Worm (Caenorhabditis elegans): ENCODE data around the gene cup-14.

The cup-14 gene

DNA sequence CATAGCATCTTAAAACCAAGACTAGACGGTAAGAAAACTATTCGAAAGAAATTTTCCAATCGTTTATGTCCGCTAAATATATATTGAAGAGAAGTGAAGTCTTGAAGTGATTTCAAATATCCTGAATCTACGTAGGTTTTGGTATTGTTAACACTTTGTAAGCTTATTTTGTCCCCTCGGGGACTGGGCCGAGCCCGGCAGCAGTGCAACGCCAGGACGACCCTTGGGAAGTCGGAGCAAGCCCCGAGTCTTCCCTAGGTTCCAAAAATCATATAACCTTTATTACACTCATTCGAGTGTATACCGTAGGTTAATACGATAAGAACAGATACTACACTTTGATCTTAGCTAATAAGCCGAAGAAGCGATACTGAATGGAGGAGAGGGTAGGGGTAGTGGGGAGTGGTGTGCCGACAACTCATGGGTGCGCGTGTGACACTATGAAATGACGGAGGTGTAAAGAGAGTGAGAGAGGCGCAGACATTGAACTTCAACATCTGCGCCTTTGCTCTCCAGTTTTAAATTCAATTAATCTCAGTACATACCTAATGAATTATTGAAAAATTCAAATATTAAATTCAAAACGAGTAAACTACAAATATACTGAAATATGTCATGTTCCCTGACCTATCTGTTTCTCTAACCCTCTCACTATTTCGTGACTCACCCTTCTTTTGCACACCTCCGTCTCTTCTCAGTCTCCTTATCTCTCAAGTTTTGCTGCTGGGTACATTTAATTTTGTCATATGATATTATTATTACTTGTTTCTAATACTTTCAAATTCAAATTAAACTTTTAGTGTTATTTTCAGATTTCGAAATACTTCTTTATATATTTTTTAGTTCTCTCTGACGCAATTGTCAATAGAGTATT, 42.7 kb downstream of the cup-14 start:
- peak; percentile 10 for TF ChIP-seq tbx-2 (tag; optimal IDR thresholded peaks at IDR 0.05)
- TF ChIP-seq lin-14 (GFP tag; optimal IDR thresholded peaks at IDR 0.05): peak; percentile 74
- TF ChIP-seq skn-1 (tag; optimal IDR thresholded peaks at IDR 0.05): peak; percentile 53
- peak; percentile 27 for TF ChIP-seq unc-86 (tag; optimal IDR thresholded peaks at IDR 0.05)
- TF ChIP-seq nhr-71 (tag; optimal IDR thresholded peaks at IDR 0.05): peak; percentile 66
- peak; percentile 8 to 46 for TF ChIP-seq efl-1 (optimal IDR thresholded peaks at IDR 0.05)
- peak; percentile 46 to 75 for TF ChIP-seq efl-1 (GFP tag; optimal IDR thresholded peaks at IDR 0.05 in 1 of 2)
- TF ChIP-seq xbp-1 (tag; optimal IDR thresholded peaks at IDR 0.05): peak; percentile 35
- peak; percentile 18 for TF ChIP-seq dsc-1 (tag; optimal IDR thresholded peaks at IDR 0.05)
- peak in 2 of 6 experiments; percentile 43 to 70 for TF ChIP-seq elt-3 (tag; optimal IDR thresholded peaks at IDR 0.05)
- 0 out of 2 replicates have a peak, but pooled peaks have one; percentile 6 for TF ChIP-seq isw-1 (GFP tag; IDR thresholded peaks at IDR 0.05)
- peak; percentile 96 for TF ChIP-seq snpc-4 (tag; optimal IDR thresholded peaks at IDR 0.05)
- 0 out of 2 replicates have a peak, but pooled peaks have one; percentile 30 for TF ChIP-seq ceh-88 (GFP tag; IDR thresholded peaks at IDR 0.05)
- peak in 1 of 3 experiments; percentile 26 for TF ChIP-seq dpl-1 (GFP tag; optimal IDR thresholded peaks at IDR 0.05)
- peak; percentile 17 for TF ChIP-seq fos-1 (tag; optimal IDR thresholded peaks at IDR 0.05)
- TF ChIP-seq nhr-20 (tag; optimal IDR thresholded peaks at IDR 0.05): peak; percentile 55
- peak; percentile 70 for TF ChIP-seq nhr-47 (tag; optimal IDR thresholded peaks at IDR 0.05)
- TF ChIP-seq snu-23 (GFP tag; optimal IDR thresholded peaks at IDR 0.05): peak; percentile 63
- peak; percentile 63 for TF ChIP-seq fkh-8 (tag; optimal IDR thresholded peaks at IDR 0.05)
- TF ChIP-seq sup-37 (GFP tag; optimal IDR thresholded peaks at IDR 0.05): peak; percentile 3
- TF ChIP-seq ama-1 (optimal IDR thresholded peaks at IDR 0.05): peak; percentile 37
- peak in 1 of 3 experiments; percentile 9 for TF ChIP-seq ceh-82 (tag; optimal IDR thresholded peaks at IDR 0.05)
- peak; percentile 49 for TF ChIP-seq rnt-1 (tag; optimal IDR thresholded peaks at IDR 0.05)
- TF ChIP-seq nhr-77 (tag; optimal IDR thresholded peaks at IDR 0.05): peak; percentile 77
- TF ChIP-seq jun-1 (tag; optimal IDR thresholded peaks at IDR 0.05): peak; percentile 17
- peak; percentile 83 for TF ChIP-seq nhr-19 (GFP tag; conservative IDR thresholded peaks at IDR 0.05)
- peak; percentile 45 for TF ChIP-seq swsn-7 (tag; optimal IDR thresholded peaks at IDR 0.05)
- TF ChIP-seq efl-3 (GFP tag; optimal IDR thresholded peaks at IDR 0.05): peak; percentile 9
- peak in 1 of 2 experiments; percentile 42 for TF ChIP-seq lin-35 (GFP tag; optimal IDR thresholded peaks at IDR 0.05)
- TF ChIP-seq nhr-85 (tag): peak; percentile 92
- peak in 1 of 2 experiments; percentile 40 for TF ChIP-seq lsy-2 (tag; optimal IDR thresholded peaks at IDR 0.05)
- TF ChIP-seq lin-39 (tag; optimal IDR thresholded peaks at IDR 0.05): peak; percentile 27
- TF ChIP-seq elt-2 (tag; optimal IDR thresholded peaks at IDR 0.05): peak; percentile 32
- peak; percentile 54 for TF ChIP-seq lir-3 (tag; optimal IDR thresholded peaks at IDR 0.05; ENCODE audit: poor library complexity)
- TF ChIP-seq mep-1 (tag; optimal IDR thresholded peaks at IDR 0.05): peak; percentile 45
- peak in 1 of 2 experiments; percentile 3 for TF ChIP-seq ztf-11 (tag; optimal IDR thresholded peaks at IDR 0.05)
- peak; percentile 83 for TF ChIP-seq nhr-90 (tag; optimal IDR thresholded peaks at IDR 0.05; ENCODE audit: poor library complexity)

DNA sequence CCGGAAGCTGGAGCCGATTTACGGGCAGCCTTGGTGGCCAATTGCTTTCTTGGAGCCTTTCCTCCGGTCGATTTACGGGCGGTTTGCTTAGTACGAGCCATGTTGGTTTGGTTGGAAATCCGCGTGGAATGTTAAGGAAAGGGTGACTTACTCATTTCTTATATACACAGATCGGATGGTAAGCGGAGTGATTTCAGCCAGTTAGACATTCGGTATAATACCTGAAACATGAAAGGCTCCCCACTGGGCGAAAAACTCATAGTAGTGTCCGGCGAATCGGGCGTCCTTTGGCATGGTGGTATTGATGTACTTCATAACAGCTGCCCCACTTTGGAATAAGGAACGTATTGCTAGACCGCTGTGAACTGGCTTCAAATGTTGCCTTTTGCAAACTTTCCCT, 43.4 kb downstream of the cup-14 start, which contains the start of gene his-42:
Gene his-42 (minus strand): TSS at position 101 of the 400 bp plus-strand sequence.
- TF ChIP-seq pag-3 (tag; optimal IDR thresholded peaks at IDR 0.05; ENCODE audit: borderline replicate concordance, insufficient read depth) (no peak), unc-130 (tag; optimal IDR thresholded peaks at IDR 0.05) (no peak), nhr-84 (tag; optimal IDR thresholded peaks at IDR 0.05) (no peak), unc-98 (GFP tag; IDR thresholded peaks at IDR 0.05) (no peak), vab-15 (tag; optimal IDR thresholded peaks at IDR 0.05) (no peak), fkh-10 (GFP tag; optimal IDR thresholded peaks at IDR 0.05) (no peak), C34B4.2 (tag; optimal IDR thresholded peaks at IDR 0.05) (no peak), aly-2 (tag; optimal IDR thresholded peaks at IDR 0.05) (no peak)
